Worm (Caenorhabditis elegans) whole organism, L4/young adult: Measurements from ENCODE around the gene fbxa-5.

Experiments used
- W03F9.2 ChIP-seq: fragments of 150-350 bp; optimal IDR thresholded peaks from 2 replicates; lab custom pipeline; 2014; ENCODE audit warnings: missing biosample characterization, missing genetic modification characterization
- dao-5 ChIP-seq: sonication (generic microtip); optimal IDR thresholded peaks from 2 replicates; lab custom pipeline; 2016; ENCODE audit warnings: missing genotype, missing genetic modification characterization, moderate library complexity, missing compliant biosample characterization
- him-1 ChIP-seq: sonication (generic microtip); optimal IDR thresholded peaks from 2 replicates; lab custom pipeline; 2016; ENCODE audit warnings: missing genotype, missing genetic modification reagents, missing genetic modification characterization, missing compliant biosample characterization

- TF ChIP-seq dao-5 (tag; lab: Kevin White, UChicago) (no peak), him-1 (tag; lab: Kevin White, UChicago) (no peak), W03F9.2 (tag; lab: Kevin White, UChicago) (no peak)
Observed at ce11 chrIII:1311367-1311766, 28.8 kb downstream of the fbxa-5 start.
